Worm (Caenorhabditis elegans) whole organism, L2 larva: Measurements from ENCODE around the gene C31E10.11.

Source experiments
- C34F6.9 ChIP-seq: fragments of 150-350 bp; optimal IDR thresholded peaks from 2 replicates; lab custom pipeline; 2014; ENCODE audit warnings: missing biosample characterization, missing genetic modification characterization
- F13H6.1 ChIP-seq: sonication (generic microtip); optimal IDR thresholded peaks from 2 replicates; lab custom pipeline; 2016; ENCODE audit warnings: missing genetic modification characterization, missing compliant biosample characterization
- R02D3.7 ChIP-seq: fragments of 150-350 bp; optimal IDR thresholded peaks from 2 replicates; lab custom pipeline; 2014; ENCODE audit warnings: missing biosample characterization, missing genetic modification characterization
- ZK546.5 ChIP-seq: sonication (generic microtip); optimal IDR thresholded peaks from 2 replicates; lab custom pipeline; 2017; ENCODE audit warnings: missing biosample characterization, missing genetic modification characterization
- alr-1 ChIP-seq: fragments of 150-350 bp; optimal IDR thresholded peaks from 2 replicates; lab custom pipeline; 2014; ENCODE audit warnings: missing biosample characterization, missing genetic modification characterization
- ceh-16 ChIP-seq: fragments of 150-350 bp; optimal IDR thresholded peaks from 2 replicates; lab custom pipeline; 2014; ENCODE audit warnings: missing biosample characterization, missing genetic modification characterization
- ceh-82 ChIP-seq: fragments of 150-350 bp; optimal IDR thresholded peaks from 2 replicates; lab custom pipeline; 2014; ENCODE audit warnings: missing biosample characterization, missing genetic modification characterization
- dmd-4 ChIP-seq: sonication (generic microtip); optimal IDR thresholded peaks from 2 replicates; lab custom pipeline; 2017; ENCODE audit warnings: missing biosample characterization, missing genetic modification characterization
- egl-27 ChIP-seq: sonication (generic microtip); optimal IDR thresholded peaks from 3 replicates; lab custom pipeline; 2017; ENCODE audit warnings: missing biosample characterization, missing genetic modification reagents, missing genetic modification characterization
- elt-1 ChIP-seq: fragments of 150-350 bp; optimal IDR thresholded peaks from 2 replicates; lab custom pipeline; 2014; ENCODE audit warnings: missing biosample characterization, missing genetic modification characterization
- fos-1 ChIP-seq: fragments of 150-350 bp; optimal IDR thresholded peaks from 2 replicates; lab custom pipeline; 2014; ENCODE audit warnings: missing biosample characterization, missing genetic modification characterization
- gmeb-1 ChIP-seq: fragments of 150-350 bp; optimal IDR thresholded peaks from 2 replicates; lab custom pipeline; 2014; ENCODE audit warnings: missing biosample characterization, missing genetic modification characterization
- lin-11 ChIP-seq: fragments of 150-350 bp; sonication (generic microtip); optimal IDR thresholded peaks from 2 replicates; lab custom pipeline; 2014; ENCODE audit warnings: missing biosample characterization, missing genetic modification characterization, inconsistent platforms, mixed read lengths
- lin-13 ChIP-seq: fragments of 150-350 bp; optimal IDR thresholded peaks from 2 replicates; lab custom pipeline; 2014; ENCODE audit warnings: missing biosample characterization, missing genetic modification reagents, missing genetic modification characterization
- lin-39 ChIP-seq: fragments of 150-350 bp; optimal IDR thresholded peaks from 2 replicates; lab custom pipeline; 2014; ENCODE audit warnings: missing biosample characterization, missing genetic modification reagents, missing genetic modification characterization
- lsy-2 ChIP-seq, 2 experiments: fragments of 150-350 bp in 1 of 2; sonication (generic microtip) in 1 of 2; optimal IDR thresholded peaks; 2 replicates each; lab custom pipeline; 2014 to 2017; ENCODE audit warnings: missing biosample characterization in 2 of 2, missing genetic modification characterization in 2 of 2
- mab-5 ChIP-seq: fragments of 150-350 bp; optimal IDR thresholded peaks from 2 replicates; lab custom pipeline; 2014; ENCODE audit warnings: missing biosample characterization, missing genetic modification characterization
- mbf-1 ChIP-seq: sonication (generic microtip); optimal IDR thresholded peaks from 2 replicates; lab custom pipeline; 2017; ENCODE audit warnings: missing biosample characterization, missing genetic modification characterization
- nhr-11 ChIP-seq: fragments of 150-350 bp; optimal IDR thresholded peaks from 2 replicates; lab custom pipeline; 2014; ENCODE audit warnings: missing biosample characterization, missing genetic modification characterization
- nhr-12 ChIP-seq: fragments of 150-350 bp; optimal IDR thresholded peaks from 2 replicates; lab custom pipeline; 2014; ENCODE audit warnings: missing biosample characterization, missing genetic modification characterization
- nhr-21 ChIP-seq: fragments of 150-350 bp; optimal IDR thresholded peaks from 2 replicates; lab custom pipeline; 2014; ENCODE audit warnings: missing biosample characterization, missing genetic modification characterization
- nhr-23 ChIP-seq: fragments of 150-350 bp; optimal IDR thresholded peaks from 2 replicates; lab custom pipeline; 2014; ENCODE audit warnings: missing biosample characterization, missing genetic modification reagents, missing genetic modification characterization
- nhr-25 ChIP-seq: fragments of 150-350 bp; sonication (generic microtip); optimal IDR thresholded peaks from 3 replicates; lab custom pipeline; 2014; ENCODE audit warnings: missing biosample characterization, missing genetic modification characterization
- nhr-6 ChIP-seq: fragments of 150-350 bp; optimal IDR thresholded peaks from 2 replicates; lab custom pipeline; 2014; ENCODE audit warnings: missing biosample characterization, missing genetic modification characterization
- nhr-77 ChIP-seq: fragments of 150-350 bp; optimal IDR thresholded peaks from 2 replicates; lab custom pipeline; 2014; ENCODE audit warnings: missing biosample characterization, missing genetic modification characterization
- peb-1 ChIP-seq: fragments of 150-350 bp; optimal IDR thresholded peaks from 2 replicates; lab custom pipeline; 2014; ENCODE audit warnings: missing biosample characterization, missing genetic modification characterization
- sem-4 ChIP-seq: fragments of 150-350 bp; optimal IDR thresholded peaks from 2 replicates; lab custom pipeline; 2014; ENCODE audit warnings: missing biosample characterization, missing genetic modification reagents, missing genetic modification characterization
- sma-3 ChIP-seq: sonication (generic microtip); optimal IDR thresholded peaks from 2 replicates; lab custom pipeline; 2016; ENCODE audit warnings: missing genetic modification reagents, missing genetic modification characterization, missing compliant biosample characterization
- sma-9 ChIP-seq, 2 experiments: fragments of 150-350 bp in 1 of 2; sonication (generic microtip) in 1 of 2; optimal IDR thresholded peaks; 2 replicates each; lab custom pipeline; 2014 to 2016; ENCODE audit warnings: missing genetic modification characterization in 2 of 2, mild to moderate bottlenecking in 1 of 2, missing biosample characterization in 1 of 2, missing compliant biosample characterization in 1 of 2, missing genetic modification reagents in 1 of 2, moderate library complexity in 1 of 2
- unc-39 ChIP-seq: fragments of 150-350 bp; optimal IDR thresholded peaks from 2 replicates; lab custom pipeline; 2014; ENCODE audit warnings: missing biosample characterization, missing genetic modification characterization
- unc-55 ChIP-seq: fragments of 150-350 bp; sonication (generic microtip); optimal IDR thresholded peaks from 3 replicates; lab custom pipeline; 2014; ENCODE audit warnings: missing biosample characterization, missing genetic modification reagents, missing genetic modification characterization
- zag-1 ChIP-seq: fragments of 150-350 bp; optimal IDR thresholded peaks from 2 replicates; lab custom pipeline; 2014; ENCODE audit warnings: missing biosample characterization, missing genetic modification characterization
- ztf-11 ChIP-seq: sonication (generic microtip); optimal IDR thresholded peaks from 2 replicates; lab custom pipeline; 2017; ENCODE audit warnings: missing biosample characterization, missing genetic modification characterization
- ztf-4 ChIP-seq: fragments of 150-350 bp; optimal IDR thresholded peaks from 2 replicates; lab custom pipeline; 2014; ENCODE audit warnings: missing biosample characterization, missing genetic modification characterization

The C31E10.11 gene

DNA sequence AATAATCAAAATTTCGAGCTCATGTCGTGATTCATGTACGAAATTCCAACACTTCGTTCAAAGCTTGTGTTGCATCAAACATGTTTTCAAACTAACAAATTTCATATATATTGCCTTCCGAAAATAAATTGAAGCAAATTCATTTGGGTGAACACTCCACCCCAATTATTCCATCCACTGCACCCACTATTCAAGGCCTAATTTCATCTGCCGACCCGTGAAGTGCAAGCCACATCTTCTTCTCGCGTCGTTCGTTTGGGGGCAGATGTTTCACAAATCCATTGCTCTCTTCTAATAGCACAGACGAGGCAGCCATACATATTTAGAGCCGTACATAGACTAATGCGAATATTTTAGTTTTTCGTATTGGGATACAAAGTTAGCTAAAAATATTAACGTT is 46.4 kb downstream of the C31E10.11 start:
- no peak for TF ChIP-seq mab-5 (tag; lab: Kevin White, UChicago)
- no peak for TF ChIP-seq gmeb-1
- TF ChIP-seq lin-13 (GFP tag; lab: Kevin White, UChicago): no peak
- no peak for TF ChIP-seq ztf-11 (tag; lab: Kevin White, UChicago)
- TF ChIP-seq nhr-12 (tag; lab: Kevin White, UChicago): no peak
- TF ChIP-seq unc-39 (tag; lab: Kevin White, UChicago): no peak
- no peak for TF ChIP-seq egl-27 (tag; lab: Kevin White, UChicago)
- TF ChIP-seq nhr-6 (tag; lab: Kevin White, UChicago): no peak
- no peak for TF ChIP-seq ceh-82 (tag; lab: Kevin White, UChicago)
- TF ChIP-seq elt-1 (tag; lab: Kevin White, UChicago): no peak
- no peak for TF ChIP-seq F13H6.1 (tag; lab: Kevin White, UChicago)
- no peak for TF ChIP-seq dmd-4 (tag; lab: Kevin White, UChicago)
- TF ChIP-seq unc-55 (GFP tag; lab: Kevin White, UChicago): no peak
- no peak for TF ChIP-seq zag-1 (tag; lab: Kevin White, UChicago)
- no peak for TF ChIP-seq nhr-25
- no peak for TF ChIP-seq peb-1 (tag; lab: Kevin White, UChicago)
- no peak for TF ChIP-seq nhr-23 (tag; lab: Kevin White, UChicago)

DNA sequence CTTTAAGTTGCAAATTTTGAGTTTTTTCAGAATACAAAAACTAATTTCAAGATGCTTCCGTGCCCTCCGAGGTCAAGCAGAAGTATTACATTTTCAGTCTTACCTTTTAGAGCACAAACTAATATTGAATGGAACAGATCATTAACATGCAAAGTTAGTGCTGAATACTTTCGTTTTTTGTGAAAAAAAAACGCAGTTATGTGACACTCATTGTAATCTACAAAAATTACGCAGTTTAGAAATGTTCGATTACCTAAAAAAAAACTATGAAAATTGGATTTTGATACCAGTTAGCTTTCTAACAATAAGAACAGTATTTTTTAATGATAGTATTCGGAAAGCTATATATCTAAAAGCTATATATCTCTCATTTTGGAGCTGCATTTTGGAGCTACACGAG is 48.7 kb downstream of the C31E10.11 start:
- no peak for TF ChIP-seq nhr-11
- TF ChIP-seq unc-55 (GFP tag; lab: Kevin White, UChicago): no peak
- no peak for TF ChIP-seq ztf-11 (tag; lab: Kevin White, UChicago)
- no peak for TF ChIP-seq fos-1 (tag; lab: Kevin White, UChicago)
- TF ChIP-seq ceh-16 (tag; lab: Kevin White, UChicago): no peak
- TF ChIP-seq lin-11 (tag; lab: Kevin White, UChicago): no peak
- TF ChIP-seq ceh-82 (tag; lab: Kevin White, UChicago): no peak
- TF ChIP-seq sem-4: no peak
- TF ChIP-seq C34F6.9 (tag; lab: Kevin White, UChicago): no peak
- no peak for TF ChIP-seq lsy-2 (tag; optimal IDR thresholded peaks at IDR 0.05; lab: Kevin White, UChicago)
- no peak for TF ChIP-seq dmd-4 (tag; lab: Kevin White, UChicago)
- no peak for TF ChIP-seq lin-39 (tag; lab: Kevin White, UChicago)

ce11 chrX:13941296-13941695 is 49.3 kb downstream of the C31E10.11 start:
- TF ChIP-seq elt-1 (tag; lab: Kevin White, UChicago) (no peak), unc-39 (tag; lab: Kevin White, UChicago) (no peak), nhr-25 (peak; percentile 43), lin-13 (GFP tag; lab: Kevin White, UChicago) (no peak), fos-1 (tag; lab: Kevin White, UChicago) (peak; percentile 7), sem-4 (peak; percentile 38), mab-5 (tag; lab: Kevin White, UChicago) (peak; percentile 41), ztf-4 (tag; lab: Kevin White, UChicago) (peak; percentile 37), mbf-1 (tag; lab: Kevin White, UChicago) (no peak), R02D3.7 (tag; lab: Kevin White, UChicago) (no peak), alr-1 (no peak), sma-3 (peak; percentile 62), nhr-21 (peak; percentile 83), ceh-16 (tag; lab: Kevin White, UChicago) (peak; percentile 67), C34F6.9 (tag; lab: Kevin White, UChicago) (peak; percentile 9), sma-9 (GFP tag; optimal IDR thresholded peaks at IDR 0.05; lab: Kevin White, UChicago) (peak; percentile 48), sma-9 (tag; optimal IDR thresholded peaks at IDR 0.05; lab: Kevin White, UChicago) (no peak), unc-55 (GFP tag; lab: Kevin White, UChicago) (no peak), nhr-11 (no peak), F13H6.1 (tag; lab: Kevin White, UChicago) (no peak), egl-27 (tag; lab: Kevin White, UChicago) (no peak), nhr-77 (no peak), ZK546.5 (tag; lab: Kevin White, UChicago) (no peak), lsy-2 (tag; optimal IDR thresholded peaks at IDR 0.05; lab: Kevin White, UChicago) (peak in 1 of 2 experiments; percentile 27)
